Worm (Caenorhabditis elegans): ENCODE results near the gene sco-1.
A peak's percentile ranks its signal among the peaks of the same experiment; 100 is the strongest.

Gene sco-1

DNA sequence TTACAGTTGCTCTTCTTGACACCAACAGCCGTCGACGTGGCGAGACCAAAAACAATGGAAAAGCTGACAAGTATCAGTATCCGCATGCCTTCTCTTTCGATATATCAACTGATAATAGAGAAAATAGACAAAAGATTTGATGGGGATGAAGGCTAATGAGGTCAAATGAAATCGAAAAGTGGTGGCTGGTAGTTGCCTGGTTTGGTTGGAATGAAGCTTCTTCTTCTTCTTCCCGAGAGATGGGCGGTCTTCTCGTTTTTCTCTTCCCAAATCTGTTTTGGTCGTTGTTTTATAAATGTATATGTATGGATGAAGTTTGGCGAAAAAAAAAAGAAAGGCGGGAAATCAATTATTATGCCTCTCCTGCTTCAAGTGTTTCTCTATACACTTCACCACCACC, 17.7 kb upstream of the sco-1 start, which contains the start of gene C01F1.5:
Gene C01F1.5 (minus strand): TSS at position 103 of the 400 bp plus-strand sequence.
- TF ChIP-seq C08G9.2 (tag; optimal IDR thresholded peaks at IDR 0.05), result no peak
- no peak for TF ChIP-seq mec-3 (tag; optimal IDR thresholded peaks at IDR 0.05; ENCODE audit: borderline replicate concordance)
- no peak for TF ChIP-seq ceh-9 (tag; optimal IDR thresholded peaks at IDR 0.05)
- no peak for TF ChIP-seq lin-11 (tag; optimal IDR thresholded peaks at IDR 0.05)
- TF ChIP-seq nhr-11 (tag; optimal IDR thresholded peaks at IDR 0.05), result no peak
- TF ChIP-seq fkh-6 (tag; optimal IDR thresholded peaks at IDR 0.05), result no peak
- TF ChIP-seq ets-4 (tag; optimal IDR thresholded peaks at IDR 0.05), result no peak

DNA sequence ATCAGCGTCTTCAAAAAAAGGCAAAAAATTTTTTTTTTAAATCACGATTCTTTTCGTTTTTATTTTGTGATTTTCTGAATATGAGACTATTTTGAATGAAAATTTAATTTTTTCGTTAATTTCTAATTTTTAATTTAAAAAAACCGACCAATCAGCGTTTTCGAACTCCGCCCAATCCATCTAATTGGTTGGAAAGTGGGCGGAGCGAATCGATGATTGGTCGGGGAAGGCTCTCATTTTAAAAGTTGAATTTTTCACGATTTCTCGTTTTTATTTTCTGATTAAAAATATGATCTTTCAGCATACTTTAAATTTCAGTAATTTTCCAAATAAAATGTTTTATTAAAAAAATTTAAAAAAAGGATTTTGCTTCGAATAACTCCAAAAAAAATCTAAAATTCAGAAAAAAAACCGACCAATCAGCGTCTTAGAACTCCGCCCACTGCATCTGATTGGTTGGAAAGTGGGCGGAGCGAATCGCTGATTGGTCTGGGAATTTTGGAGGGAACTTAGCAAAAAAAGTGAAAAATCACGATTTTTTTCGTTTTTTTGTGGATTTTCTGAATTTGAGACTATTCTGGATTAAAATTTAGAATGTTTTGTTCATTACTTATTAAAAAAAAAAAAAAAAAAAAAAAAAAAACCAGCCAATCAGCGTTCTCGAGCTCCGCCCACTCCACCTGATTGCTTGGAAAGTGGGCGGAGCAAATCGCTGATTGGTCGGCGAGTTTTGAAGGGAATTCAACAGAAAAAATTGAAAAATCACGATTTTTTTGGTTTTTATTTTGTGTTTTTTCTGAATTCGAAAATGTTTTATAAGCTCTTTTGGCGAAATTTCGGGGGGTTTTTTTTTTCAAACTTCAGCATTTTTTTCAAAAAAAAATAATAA, 14.9 kb upstream of the sco-1 start:
- TF ChIP-seq C38D4.7 (GFP tag; optimal IDR thresholded peaks at IDR 0.05) (no peak), ceh-19 (GFP tag; optimal IDR thresholded peaks at IDR 0.05) (no peak), nfya-1 (tag; optimal IDR thresholded peaks at IDR 0.05) (peak; percentile 81)

DNA sequence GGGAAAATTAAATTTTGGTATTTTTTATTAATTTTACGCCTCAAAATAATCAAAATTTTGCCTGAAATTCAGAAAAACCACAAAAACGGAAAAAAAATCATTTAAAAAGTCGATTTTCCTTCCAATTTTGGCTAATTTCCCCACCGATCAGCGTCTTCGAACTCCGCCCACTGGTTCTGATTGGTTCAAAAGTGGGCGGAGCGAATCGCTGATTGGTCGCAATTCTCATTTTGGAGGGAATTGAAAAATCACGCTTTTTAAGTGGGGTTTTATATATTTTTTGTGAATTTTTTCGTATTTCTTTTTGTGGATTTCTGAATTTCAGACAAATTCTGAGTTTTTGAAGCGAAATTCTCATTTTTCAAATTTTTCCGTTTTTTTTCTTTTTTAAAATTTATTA, 12.5 kb upstream of the sco-1 start:
- TF ChIP-seq odd-2 (tag; optimal IDR thresholded peaks at IDR 0.05) (no peak), ceh-9 (tag; optimal IDR thresholded peaks at IDR 0.05) (no peak), nfya-1 (tag; optimal IDR thresholded peaks at IDR 0.05) (peak; percentile 83)

DNA sequence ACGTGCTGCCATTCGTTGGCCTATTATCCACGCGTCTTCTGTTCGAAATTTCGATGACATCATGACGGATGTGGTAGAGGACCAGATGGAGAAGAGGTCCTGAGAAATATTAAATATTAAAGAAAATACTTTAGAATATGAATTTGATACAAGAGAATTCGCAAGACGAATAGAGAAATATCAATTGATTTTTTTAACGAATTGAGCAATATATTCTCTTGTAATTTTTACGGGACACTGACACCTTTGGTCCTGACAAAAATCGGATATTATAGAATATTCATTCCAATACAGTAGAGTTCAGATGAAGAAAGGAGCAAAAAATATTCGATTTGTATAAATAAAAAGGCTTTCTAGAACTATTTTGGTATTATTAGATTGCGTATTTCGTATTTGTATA, 11.3 kb upstream of the sco-1 start, which contains the start of gene C01F1.6:
Gene C01F1.6 (minus strand): TSS at position 101 of the 400 bp plus-strand sequence.
- TF ChIP-seq nfya-1 (tag; optimal IDR thresholded peaks at IDR 0.05) (no peak), unc-3 (GFP tag; conservative IDR thresholded peaks at IDR 0.05) (no peak), unc-3 (tag; optimal IDR thresholded peaks at IDR 0.05) (no peak), fkh-6 (tag; optimal IDR thresholded peaks at IDR 0.05) (no peak), hlh-6 (tag; optimal IDR thresholded peaks at IDR 0.05) (no peak), sox-4 (tag; optimal IDR thresholded peaks at IDR 0.05) (no peak), ttx-3 (tag; optimal IDR thresholded peaks at IDR 0.05) (no peak), tbx-2 (tag; optimal IDR thresholded peaks at IDR 0.05) (no peak), ceh-2 (tag; optimal IDR thresholded peaks at IDR 0.05) (no peak), odd-2 (tag; optimal IDR thresholded peaks at IDR 0.05) (no peak), lin-11 (tag; optimal IDR thresholded peaks at IDR 0.05) (no peak), fax-1 (tag; optimal IDR thresholded peaks at IDR 0.05) (no peak), hlh-13 (GFP tag; optimal IDR thresholded peaks at IDR 0.05) (no peak), nhr-232 (tag; optimal IDR thresholded peaks at IDR 0.05) (no peak), rnt-1 (tag; optimal IDR thresholded peaks at IDR 0.05) (no peak), ama-1 (optimal IDR thresholded peaks at IDR 0.05) (no peak), pha-4 (tag; optimal IDR thresholded peaks at IDR 0.05) (no peak), dve-1 (tag; optimal IDR thresholded peaks at IDR 0.05) (no peak), hlh-15 (tag; optimal IDR thresholded peaks at IDR 0.05) (no peak), hlh-30 (tag; optimal IDR thresholded peaks at IDR 0.05; ENCODE audit: insufficient read depth) (no peak), elt-4 (tag; optimal IDR thresholded peaks at IDR 0.05) (no peak)

DNA sequence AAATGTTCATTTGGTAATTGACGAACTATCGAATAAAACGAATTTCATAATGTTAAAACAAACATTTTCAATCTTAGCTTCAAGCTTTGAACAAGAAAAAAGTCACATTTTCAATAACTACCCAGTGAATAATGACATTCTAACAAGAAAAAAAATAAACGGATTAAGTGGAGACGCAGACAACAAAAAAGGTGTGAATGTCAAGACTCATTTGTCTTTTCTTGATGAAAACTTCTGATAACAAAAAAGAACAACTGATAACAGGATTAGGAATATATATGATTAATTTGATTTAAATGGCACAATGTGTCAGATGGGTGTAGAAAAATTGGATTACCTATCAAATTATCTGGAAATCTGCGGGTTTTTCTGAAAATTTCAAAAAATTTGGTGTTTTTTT, 10.9 kb upstream of the sco-1 start:
- TF ChIP-seq elt-2 (tag; optimal IDR thresholded peaks at IDR 0.05) (peak; percentile 50), rnt-1 (tag; optimal IDR thresholded peaks at IDR 0.05) (no peak), ceh-48 (tag; optimal IDR thresholded peaks at IDR 0.05) (no peak), ceh-14 (tag; optimal IDR thresholded peaks at IDR 0.05) (no peak)

- TF ChIP-seq hlh-8 (tag; optimal IDR thresholded peaks at IDR 0.05) (no peak), unc-42 (tag; optimal IDR thresholded peaks at IDR 0.05) (peak; percentile 79)
These were observed 7.7 kb upstream of the sco-1 start for ce11 chrII:4291799-4292198.
